Fruit fly (Drosophila melanogaster) S2 (cell line): Measurements from ENCODE around the gene slmb.

Source experiments
- CG8478 ChIP-seq: fragments of >200 bp; optimal IDR thresholded peaks from 2 replicates; lab custom pipeline; 2018
- CTCF ChIP-seq, 2 experiments: fragments of >200 bp; optimal IDR thresholded peaks; 2 replicates each; lab custom pipeline; 2018

DNA sequence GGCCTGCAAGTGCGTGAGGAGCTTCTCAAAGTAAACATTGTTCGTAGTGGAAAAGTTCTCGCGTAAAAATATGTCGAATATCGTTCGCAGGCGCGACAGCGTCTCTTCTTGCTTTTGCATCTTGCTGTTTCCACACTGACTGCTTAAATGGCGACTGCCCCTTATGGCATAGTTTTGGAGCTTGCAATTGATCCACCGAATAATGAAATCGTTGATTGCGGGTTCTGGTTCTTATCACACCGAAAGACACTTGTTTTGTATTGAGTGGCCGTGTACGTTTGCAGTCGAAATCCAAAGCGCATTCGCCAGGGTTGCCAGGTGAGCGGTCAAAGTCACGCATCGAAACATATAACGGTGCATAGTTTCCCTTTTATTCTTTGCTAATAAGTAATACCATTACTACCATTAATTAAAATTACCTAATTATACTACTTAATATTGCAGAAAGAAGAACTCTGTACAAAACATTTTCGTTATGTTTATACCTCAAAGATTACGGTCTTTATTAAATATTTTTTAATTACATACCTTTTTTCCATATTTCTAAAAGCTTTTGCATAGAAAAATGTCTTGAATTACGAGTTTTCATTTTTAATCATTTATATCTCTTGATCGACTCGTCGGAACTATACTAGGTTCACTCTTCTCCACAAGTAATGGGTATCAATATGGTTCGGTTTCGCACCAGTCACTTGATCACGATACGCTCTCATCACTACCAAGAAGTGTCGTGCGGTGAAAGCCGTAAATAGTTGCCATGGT is 25.7 kb downstream of the slmb start, which contains the start of the genes CG7044 and Tbc1d22:
- TF ChIP-seq CG8478 (lab: Kevin White, UChicago) (no peak), CTCF (optimal IDR thresholded peaks at IDR 0.05; lab: Kevin White, UChicago) (no peak)
